Worm (Caenorhabditis elegans) whole organism, L2 larva: Measurements from ENCODE around the gene Y43C5B.2.

Experiments
- F13H6.1 ChIP-seq: sonication (generic microtip); optimal IDR thresholded peaks from 2 replicates; lab custom pipeline; 2016; ENCODE audit warnings: missing genetic modification characterization, missing compliant biosample characterization
- Y55F3AM.14 ChIP-seq: fragments of 200-800 bp; sonication (Bioruptor generic); optimal IDR thresholded peaks from 2 replicates; lab custom pipeline; 2018; ENCODE audit warnings: mild to moderate bottlenecking, missing genetic modification characterization, missing compliant biosample characterization
- ZK546.5 ChIP-seq: sonication (generic microtip); optimal IDR thresholded peaks from 2 replicates; lab custom pipeline; 2017; ENCODE audit warnings: missing biosample characterization, missing genetic modification characterization
- aly-2 ChIP-seq: fragments of 150-350 bp; optimal IDR thresholded peaks from 2 replicates; lab custom pipeline; 2014; ENCODE audit warnings: missing biosample characterization, missing genetic modification characterization
- ama-1 ChIP-seq: fragments of 150-350 bp; optimal IDR thresholded peaks from 2 replicates; lab custom pipeline; 2018; ENCODE audit warnings: inconsistent platforms
- blmp-1 ChIP-seq: sonication (generic microtip); optimal IDR thresholded peaks from 2 replicates; lab custom pipeline; 2017; ENCODE audit warnings: missing genetic modification characterization, mild to moderate bottlenecking, missing compliant biosample characterization, antibody characterized with exemption, moderate library complexity; ENCODE audit not compliant: insufficient read depth
- ceh-16 ChIP-seq: fragments of 150-350 bp; optimal IDR thresholded peaks from 2 replicates; lab custom pipeline; 2014; ENCODE audit warnings: missing biosample characterization, missing genetic modification characterization
- ceh-82 ChIP-seq: fragments of 150-350 bp; optimal IDR thresholded peaks from 2 replicates; lab custom pipeline; 2014; ENCODE audit warnings: missing biosample characterization, missing genetic modification characterization
- dmd-4 ChIP-seq: sonication (generic microtip); optimal IDR thresholded peaks from 2 replicates; lab custom pipeline; 2017; ENCODE audit warnings: missing biosample characterization, missing genetic modification characterization
- egl-27 ChIP-seq: sonication (generic microtip); optimal IDR thresholded peaks from 3 replicates; lab custom pipeline; 2017; ENCODE audit warnings: missing biosample characterization, missing genetic modification reagents, missing genetic modification characterization
- elt-1 ChIP-seq: fragments of 150-350 bp; optimal IDR thresholded peaks from 2 replicates; lab custom pipeline; 2014; ENCODE audit warnings: missing biosample characterization, missing genetic modification characterization
- elt-3 ChIP-seq: sonication (generic microtip); optimal IDR thresholded peaks from 2 replicates; lab custom pipeline; 2017; ENCODE audit warnings: missing biosample characterization, missing genetic modification characterization
- lin-13 ChIP-seq: fragments of 150-350 bp; optimal IDR thresholded peaks from 2 replicates; lab custom pipeline; 2014; ENCODE audit warnings: missing biosample characterization, missing genetic modification reagents, missing genetic modification characterization
- lin-39 ChIP-seq: fragments of 150-350 bp; optimal IDR thresholded peaks from 2 replicates; lab custom pipeline; 2014; ENCODE audit warnings: missing biosample characterization, missing genetic modification reagents, missing genetic modification characterization
- lsy-2 ChIP-seq, 2 experiments: fragments of 150-350 bp in 1 of 2; sonication (generic microtip) in 1 of 2; optimal IDR thresholded peaks; 2 replicates each; lab custom pipeline; 2014 to 2017; ENCODE audit warnings: missing biosample characterization in 2 of 2, missing genetic modification characterization in 2 of 2
- mab-5 ChIP-seq: fragments of 150-350 bp; optimal IDR thresholded peaks from 2 replicates; lab custom pipeline; 2014; ENCODE audit warnings: missing biosample characterization, missing genetic modification characterization
- mdl-1 ChIP-seq, 2 experiments: fragments of 150-350 bp in 1 of 2; sonication (generic microtip) in 1 of 2; optimal IDR thresholded peaks; 2 replicates each; lab custom pipeline; 2017; ENCODE audit warnings: missing biosample characterization in 2 of 2, missing genetic modification characterization in 2 of 2
- nhr-11 ChIP-seq: fragments of 150-350 bp; optimal IDR thresholded peaks from 2 replicates; lab custom pipeline; 2014; ENCODE audit warnings: missing biosample characterization, missing genetic modification characterization
- nhr-12 ChIP-seq: fragments of 150-350 bp; optimal IDR thresholded peaks from 2 replicates; lab custom pipeline; 2014; ENCODE audit warnings: missing biosample characterization, missing genetic modification characterization
- nhr-129 ChIP-seq: fragments of 150-350 bp; optimal IDR thresholded peaks from 2 replicates; lab custom pipeline; 2014; ENCODE audit warnings: missing biosample characterization, missing genetic modification characterization
- nhr-23 ChIP-seq: fragments of 150-350 bp; optimal IDR thresholded peaks from 2 replicates; lab custom pipeline; 2014; ENCODE audit warnings: missing biosample characterization, missing genetic modification reagents, missing genetic modification characterization
- nhr-237 ChIP-seq: fragments of 150-350 bp; optimal IDR thresholded peaks from 2 replicates; lab custom pipeline; 2014; ENCODE audit warnings: missing biosample characterization, missing genetic modification characterization
- nhr-25 ChIP-seq: fragments of 150-350 bp; sonication (generic microtip); optimal IDR thresholded peaks from 3 replicates; lab custom pipeline; 2014; ENCODE audit warnings: missing biosample characterization, missing genetic modification characterization
- nhr-77 ChIP-seq: fragments of 150-350 bp; optimal IDR thresholded peaks from 2 replicates; lab custom pipeline; 2014; ENCODE audit warnings: missing biosample characterization, missing genetic modification characterization
- peb-1 ChIP-seq: fragments of 150-350 bp; optimal IDR thresholded peaks from 2 replicates; lab custom pipeline; 2014; ENCODE audit warnings: missing biosample characterization, missing genetic modification characterization
- sem-4 ChIP-seq: fragments of 150-350 bp; optimal IDR thresholded peaks from 2 replicates; lab custom pipeline; 2014; ENCODE audit warnings: missing biosample characterization, missing genetic modification reagents, missing genetic modification characterization
- skn-1 ChIP-seq: sonication (generic microtip); optimal IDR thresholded peaks from 2 replicates; lab custom pipeline; 2017; ENCODE audit warnings: missing biosample characterization, missing genetic modification characterization
- unc-55 ChIP-seq: fragments of 150-350 bp; sonication (generic microtip); optimal IDR thresholded peaks from 3 replicates; lab custom pipeline; 2014; ENCODE audit warnings: missing biosample characterization, missing genetic modification reagents, missing genetic modification characterization
- unc-62 ChIP-seq: fragments of 150-350 bp; optimal IDR thresholded peaks from 2 replicates; lab custom pipeline; 2014; ENCODE audit warnings: missing biosample characterization, missing genetic modification reagents, missing genetic modification characterization
- zag-1 ChIP-seq: fragments of 150-350 bp; optimal IDR thresholded peaks from 2 replicates; lab custom pipeline; 2014; ENCODE audit warnings: missing biosample characterization, missing genetic modification characterization
- ztf-4 ChIP-seq: fragments of 150-350 bp; optimal IDR thresholded peaks from 2 replicates; lab custom pipeline; 2014; ENCODE audit warnings: missing biosample characterization, missing genetic modification characterization

Gene Y43C5B.2

ce11 chrIV:10310329-10310728 lies 41.8 kb downstream of the Y43C5B.2 start, which contains the start of gene R09E10.8:
R09E10.8 (minus strand) TSS chrIV:10310429.
- TF ChIP-seq Y55F3AM.14 (GFP tag; lab: Kevin White, UChicago), result no peak
- no peak for TF ChIP-seq aly-2 (tag; lab: Kevin White, UChicago)
- no peak for TF ChIP-seq skn-1
- no peak for TF ChIP-seq nhr-11
- no peak for TF ChIP-seq nhr-237 (tag; lab: Kevin White, UChicago)
- no peak for TF ChIP-seq ztf-4 (tag; lab: Kevin White, UChicago)
- TF ChIP-seq ceh-16 (tag; lab: Kevin White, UChicago), result no peak
- no peak for TF ChIP-seq ZK546.5 (tag; lab: Kevin White, UChicago)
- no peak for TF ChIP-seq peb-1 (tag; lab: Kevin White, UChicago)
- no peak for TF ChIP-seq elt-3 (tag; lab: Kevin White, UChicago)
- no peak for TF ChIP-seq blmp-1
- no peak for TF ChIP-seq ceh-82 (tag; lab: Kevin White, UChicago)
- no peak for TF ChIP-seq F13H6.1 (tag; lab: Kevin White, UChicago)
- TF ChIP-seq sem-4 (tag; lab: Kevin White, UChicago), result no peak
- no peak for TF ChIP-seq ama-1 (lab: Kevin White, UChicago)
- no peak for TF ChIP-seq egl-27 (tag; lab: Kevin White, UChicago)
- no peak for TF ChIP-seq elt-1
- TF ChIP-seq nhr-129 (tag; lab: Kevin White, UChicago), result no peak
- no peak for TF ChIP-seq dmd-4

DNA sequence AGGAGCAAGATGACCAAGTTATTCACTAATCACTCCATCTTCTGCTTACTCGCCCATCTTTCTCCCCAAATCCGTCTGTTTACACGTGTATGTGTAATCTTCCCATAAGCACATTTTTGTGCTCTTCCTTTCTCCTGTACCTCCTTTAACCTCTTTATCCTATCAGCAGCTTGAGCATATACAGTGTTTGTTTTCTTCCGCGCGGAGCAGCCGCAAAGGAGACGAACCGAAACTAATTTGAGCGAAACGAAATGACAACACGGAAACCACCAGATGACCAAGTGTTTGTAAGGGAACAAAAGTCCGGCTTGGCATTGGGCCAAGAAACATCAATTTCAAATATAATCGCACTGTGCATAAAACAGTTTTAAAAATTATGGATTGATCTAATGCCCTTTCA lies 47.8 kb downstream of the Y43C5B.2 start:
- TF ChIP-seq zag-1 (tag; lab: Kevin White, UChicago) (no peak), lin-13 (GFP tag; lab: Kevin White, UChicago) (no peak), F13H6.1 (tag; lab: Kevin White, UChicago) (no peak), aly-2 (tag; lab: Kevin White, UChicago) (no peak), elt-1 (no peak), nhr-77 (tag; lab: Kevin White, UChicago) (no peak), elt-3 (tag; lab: Kevin White, UChicago) (no peak), unc-55 (GFP tag; lab: Kevin White, UChicago) (no peak), nhr-12 (no peak), ztf-4 (tag; lab: Kevin White, UChicago) (no peak), sem-4 (tag; lab: Kevin White, UChicago) (no peak), ama-1 (lab: Kevin White, UChicago) (no peak)

ce11 chrIV:10302203-10302602 lies 49.9 kb downstream of the Y43C5B.2 start, which contains the start of gene R09E10.5:
R09E10.5 (minus strand) TSS chrIV:10302303.
- TF ChIP-seq unc-55 (GFP tag; lab: Kevin White, UChicago) (no peak), nhr-11 (no peak), mdl-1 (tag; optimal IDR thresholded peaks at IDR 0.05; lab: Kevin White, UChicago) (no peak), lin-39 (tag; lab: Kevin White, UChicago) (no peak), zag-1 (tag; lab: Kevin White, UChicago) (no peak), unc-62 (GFP tag; lab: Kevin White, UChicago) (no peak), nhr-12 (no peak), nhr-25 (tag; lab: Kevin White, UChicago) (no peak), peb-1 (tag; lab: Kevin White, UChicago) (no peak), nhr-23 (no peak), ZK546.5 (tag; lab: Kevin White, UChicago) (no peak), mab-5 (no peak), skn-1 (no peak), elt-3 (tag; lab: Kevin White, UChicago) (no peak), lsy-2 (tag; optimal IDR thresholded peaks at IDR 0.05; lab: Kevin White, UChicago) (no peak), blmp-1 (no peak), aly-2 (tag; lab: Kevin White, UChicago) (no peak)
